Fruit fly (Drosophila melanogaster) whole organism, pupa: ENCODE measurements around the gene Cbp20.

ENCODE experiments used
- CG10348 ChIP-seq: fragments of 200-800 bp; sonication (Bioruptor generic); IDR thresholded peaks from 2 replicates; pipeline ENCODE4 v1.3.6; 2022; ENCODE audit warnings: missing biosample characterization, missing genetic modification characterization
- CG12605 ChIP-seq: fragments of 200-800 bp; sonication (Bioruptor generic); IDR thresholded peaks from 2 replicates; pipeline ENCODE4 v1.3.6; 2022; ENCODE audit warnings: missing biosample characterization, missing genetic modification characterization
- CG13204 ChIP-seq: fragments of 200-800 bp; sonication (Bioruptor generic); optimal IDR thresholded peaks from 2 replicates; lab custom pipeline; 2018; ENCODE audit warnings: missing biosample characterization, mild to moderate bottlenecking, missing genetic modification characterization, moderate library complexity
- CG14655 ChIP-seq: fragments of 200-800 bp; sonication (Bioruptor generic); optimal IDR thresholded peaks from 3 replicates; lab custom pipeline; 2017; ENCODE audit warnings: mild to moderate bottlenecking, missing biosample characterization, missing genetic modification reagents, missing genetic modification characterization
- CG15710 ChIP-seq: fragments of 200-800 bp; sonication (Bioruptor generic); optimal IDR thresholded peaks from 2 replicates; lab custom pipeline; 2018; ENCODE audit warnings: missing biosample characterization, mild to moderate bottlenecking, missing genetic modification characterization, moderate library complexity
- CG17806 ChIP-seq: fragments of 200-800 bp; sonication (Bioruptor generic); optimal IDR thresholded peaks from 2 replicates; lab custom pipeline; 2018; ENCODE audit warnings: missing biosample characterization, mild to moderate bottlenecking, missing genetic modification characterization, moderate library complexity
- CG32121 ChIP-seq: fragments of 200-800 bp; sonication (Bioruptor generic); IDR thresholded peaks from 2 replicates; pipeline ENCODE4 v1.3.6; 2022; ENCODE audit warnings: missing biosample characterization, missing genetic modification characterization
- CG34367 ChIP-seq: fragments of 200-800 bp; sonication (Bioruptor generic); optimal IDR thresholded peaks from 2 replicates; lab custom pipeline; 2018; ENCODE audit warnings: missing biosample characterization, mild to moderate bottlenecking, missing genetic modification characterization
- CG4496 ChIP-seq: fragments of 200-800 bp; sonication (Bioruptor generic); IDR thresholded peaks from 3 replicates; pipeline ENCODE4 v1.3.6; 2022; ENCODE audit warnings: missing biosample characterization, missing genetic modification characterization
- CG8159 ChIP-seq: fragments of 200-800 bp; sonication (Bioruptor generic); optimal IDR thresholded peaks from 3 replicates; lab custom pipeline; 2018; ENCODE audit warnings: missing biosample characterization, mild to moderate bottlenecking, missing genetic modification characterization, moderate library complexity
- CG8301 ChIP-seq: fragments of 200-800 bp; sonication (Bioruptor generic); optimal IDR thresholded peaks from 2 replicates; lab custom pipeline; 2018; ENCODE audit warnings: missing biosample characterization, mild to moderate bottlenecking, missing genetic modification characterization
- CG9948 ChIP-seq: fragments of 200-800 bp; sonication (Bioruptor generic); optimal IDR thresholded peaks from 2 replicates; lab custom pipeline; 2018; ENCODE audit warnings: missing biosample characterization, mild to moderate bottlenecking, missing genetic modification characterization, moderate library complexity
- D1 ChIP-seq: fragments of 200-800 bp; sonication (Bioruptor generic); optimal IDR thresholded peaks from 2 replicates; lab custom pipeline; 2018; ENCODE audit warnings: missing biosample characterization, mild to moderate bottlenecking, missing genetic modification characterization, moderate library complexity
- EcR ChIP-seq: fragments of 200-800 bp; sonication (Bioruptor generic); optimal IDR thresholded peaks from 3 replicates; lab custom pipeline; 2019; ENCODE audit warnings: missing biosample characterization, missing genetic modification characterization, mild to moderate bottlenecking, moderate library complexity, missing genetic modification reagents
- Ets98B ChIP-seq: fragments of 200-800 bp; sonication (Bioruptor generic); IDR thresholded peaks from 2 replicates; pipeline ENCODE4 v1.3.6; 2022; ENCODE audit warnings: missing biosample characterization, missing genetic modification characterization
- Pif1A ChIP-seq: fragments of 200-800 bp; sonication (Bioruptor generic); optimal IDR thresholded peaks from 3 replicates; lab custom pipeline; 2016; ENCODE audit warnings: missing biosample characterization, missing genetic modification characterization
- Pif1B ChIP-seq: fragments of 200-800 bp; sonication (Bioruptor generic); optimal IDR thresholded peaks from 3 replicates; lab custom pipeline; 2016; ENCODE audit warnings: missing biosample characterization, missing genetic modification characterization
- Snoo ChIP-seq: fragments of 200-800 bp; sonication (Bioruptor generic); optimal IDR thresholded peaks from 3 replicates; lab custom pipeline; 2017; ENCODE audit warnings: missing biosample characterization, mild to moderate bottlenecking, missing genetic modification characterization, inconsistent platforms
- fd96Ca ChIP-seq: fragments of 200-800 bp; sonication (Bioruptor generic); IDR thresholded peaks from 3 replicates; pipeline ENCODE4 v1.3.6; 2022; ENCODE audit warnings: missing biosample characterization, missing genetic modification characterization
- gl ChIP-seq: fragments of 200-800 bp; sonication (Bioruptor generic); optimal IDR thresholded peaks from 2 replicates; lab custom pipeline; 2018; ENCODE audit warnings: missing biosample characterization, mild to moderate bottlenecking, missing genetic modification characterization
- rn ChIP-seq: fragments of 200-800 bp; sonication (Bioruptor generic); IDR thresholded peaks from 2 replicates; pipeline ENCODE4 v1.3.6; 2022; ENCODE audit warnings: missing biosample characterization, missing genetic modification characterization

The Cbp20 gene

dm6 chr3R:18191867-18192266 lies 27.4 kb downstream of the Cbp20 start, which contains the start of gene CG14313:
TSS of gene CG14313 (minus strand) at chr3R:18191967.
- TF ChIP-seq CG9948 (no peak), Ets98B (GFP tag; lab: Robert Waterston, UW) (no peak), CG10348 (GFP tag; lab: Robert Waterston, UW) (no peak), CG13204 (GFP tag; lab: Kevin White, UChicago) (no peak), CG4496 (GFP tag; lab: Robert Waterston, UW) (no peak), CG34367 (no peak), gl (tag; lab: Kevin White, UChicago) (no peak), CG8301 (tag; lab: Kevin White, UChicago) (no peak), CG12605 (GFP tag; lab: Robert Waterston, UW) (no peak), CG15710 (tag; lab: Kevin White, UChicago) (no peak), D1 (tag; lab: Kevin White, UChicago) (no peak), Snoo (tag; lab: Kevin White, UChicago) (no peak), CG17806 (no peak), EcR (GFP tag; lab: Kevin White, UChicago) (no peak), CG14655 (GFP tag; lab: Kevin White, UChicago) (no peak)

DNA sequence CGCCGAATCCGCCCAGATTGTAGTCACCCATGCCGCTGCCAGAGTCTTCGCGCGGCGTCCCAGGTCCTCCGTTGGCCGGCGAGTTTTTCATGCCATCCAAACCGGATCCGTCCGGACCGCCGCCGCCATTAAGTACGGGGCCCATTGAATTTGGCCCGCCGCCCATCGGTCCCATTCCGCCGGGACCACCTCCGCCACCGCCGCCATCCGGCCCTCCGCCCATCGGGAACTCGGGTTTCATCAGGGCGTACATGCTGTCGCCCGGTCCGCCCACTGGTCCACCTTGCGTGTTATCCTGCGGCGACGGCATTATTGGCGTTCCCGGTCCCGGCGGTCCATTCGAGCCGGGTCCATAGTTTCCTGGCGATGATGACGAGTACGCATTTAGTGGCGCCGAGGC lies 30.8 kb downstream of the Cbp20 start:
- TF ChIP-seq D1 (tag; lab: Kevin White, UChicago) (no peak), CG32121 (GFP tag; lab: Robert Waterston, UW) (no peak), Snoo (tag; lab: Kevin White, UChicago) (no peak), gl (tag; lab: Kevin White, UChicago) (no peak), CG9948 (no peak), CG34367 (no peak), CG17806 (no peak)
- TF ChIP-seq, all 21 proteins: peak for 0

dm6 chr3R:18196622-18196990 lies 32.1 kb downstream of the Cbp20 start:
- TF ChIP-seq CG10348 (GFP tag; lab: Robert Waterston, UW): no peak
- no peak for TF ChIP-seq EcR (GFP tag; lab: Kevin White, UChicago)
- TF ChIP-seq gl (tag; lab: Kevin White, UChicago): no peak
- TF ChIP-seq CG14655 (GFP tag; lab: Kevin White, UChicago): no peak
- no peak for TF ChIP-seq Pif1B
- TF ChIP-seq CG13204 (GFP tag; lab: Kevin White, UChicago): no peak
- TF ChIP-seq CG9948: no peak
- TF ChIP-seq Pif1A (GFP tag; lab: Kevin White, UChicago): no peak

- TF ChIP-seq Pif1B: peak; percentile 86
- no peak for TF ChIP-seq fd96Ca (GFP tag; lab: Robert Waterston, UW)
- TF ChIP-seq CG10348 (GFP tag; lab: Robert Waterston, UW): no peak
- TF ChIP-seq EcR (GFP tag; lab: Kevin White, UChicago): peak; percentile 72
- TF ChIP-seq CG13204 (GFP tag; lab: Kevin White, UChicago): peak; percentile 95
- peak; percentile 42 for TF ChIP-seq CG9948
- no peak for TF ChIP-seq CG4496 (GFP tag; lab: Robert Waterston, UW)
- TF ChIP-seq CG17806: peak; percentile 70
- no peak for TF ChIP-seq Ets98B (GFP tag; lab: Robert Waterston, UW)
- peak; percentile 97 for TF ChIP-seq gl (tag; lab: Kevin White, UChicago)
- peak; percentile 71 for TF ChIP-seq CG8301 (tag; lab: Kevin White, UChicago)
- no peak for TF ChIP-seq CG12605 (GFP tag; lab: Robert Waterston, UW)
- TF ChIP-seq CG34367: peak; percentile 82
- TF ChIP-seq CG32121 (GFP tag; lab: Robert Waterston, UW): no peak
- peak; percentile 68 for TF ChIP-seq D1 (tag; lab: Kevin White, UChicago)
- peak; percentile 73 for TF ChIP-seq CG14655 (GFP tag; lab: Kevin White, UChicago)
- no peak for TF ChIP-seq rn (GFP tag; lab: Robert Waterston, UW)
- TF ChIP-seq CG15710 (tag; lab: Kevin White, UChicago): peak; percentile 72
- TF ChIP-seq CG8159 (tag; lab: Kevin White, UChicago): peak; percentile 60
- TF ChIP-seq Snoo (tag; lab: Kevin White, UChicago): peak; percentile 41
- TF ChIP-seq Pif1A (GFP tag; lab: Kevin White, UChicago): peak; percentile 90
- TF ChIP-seq, all 21 proteins: peak for 14
Measured at dm6 chr3R:18196991-18197801, 32.7 kb downstream of the Cbp20 start.

dm6 chr3R:18197802-18198148 lies 33.3 kb downstream of the Cbp20 start:
- no peak for TF ChIP-seq CG10348 (GFP tag; lab: Robert Waterston, UW)

DNA sequence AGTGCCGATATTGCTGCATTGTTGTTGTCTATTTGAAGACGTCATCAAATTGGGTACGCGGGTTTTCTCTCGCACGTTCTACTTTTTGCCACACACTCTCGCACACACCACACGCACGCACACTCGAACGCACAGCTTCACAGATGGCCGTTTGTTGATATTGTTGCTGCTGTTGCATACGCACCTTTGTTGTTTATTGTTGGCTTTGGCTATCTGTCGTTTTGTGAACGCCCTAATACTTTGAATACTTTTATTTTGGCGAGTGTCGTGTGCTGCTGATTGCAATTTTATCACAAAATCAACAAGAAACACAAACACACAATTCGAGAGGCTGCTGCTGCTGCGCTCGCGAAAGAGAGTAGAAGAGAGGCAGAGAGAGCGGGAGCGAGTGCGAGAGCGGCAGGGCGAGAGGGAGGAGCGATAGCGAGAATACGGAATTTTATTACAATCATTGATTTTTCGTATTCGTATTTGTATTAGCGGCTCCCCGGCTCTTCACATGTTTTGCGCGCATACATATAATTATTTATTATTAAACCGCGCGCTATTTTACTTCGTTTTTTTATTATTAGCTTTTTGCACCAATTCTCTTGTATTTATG lies 34.2 kb downstream of the Cbp20 start:
- TF ChIP-seq Snoo (tag; lab: Kevin White, UChicago) (peak; percentile 35), gl (tag; lab: Kevin White, UChicago) (peak; percentile 54), Pif1A (GFP tag; lab: Kevin White, UChicago) (peak; percentile 31), CG13204 (GFP tag; lab: Kevin White, UChicago) (peak; percentile 23), Pif1B (peak; percentile 47), CG8301 (tag; lab: Kevin White, UChicago) (peak; percentile 9), Ets98B (GFP tag; lab: Robert Waterston, UW) (no peak), CG12605 (GFP tag; lab: Robert Waterston, UW) (no peak)
